Worm (Caenorhabditis elegans) whole organism, L3 larva: ENCODE data around the gene nspf-3.

Source experiments
- R02D3.7 ChIP-seq: fragments of 150-350 bp; optimal IDR thresholded peaks from 2 replicates; lab custom pipeline; 2014; ENCODE audit warnings: missing biosample characterization, missing genetic modification characterization
- ZK546.5 ChIP-seq: sonication (generic microtip); optimal IDR thresholded peaks from 2 replicates; lab custom pipeline; 2017; ENCODE audit warnings: missing biosample characterization, missing genetic modification characterization
- aly-2 ChIP-seq: fragments of 150-350 bp; optimal IDR thresholded peaks from 2 replicates; lab custom pipeline; 2014; ENCODE audit warnings: missing biosample characterization, missing genetic modification characterization
- ceh-16 ChIP-seq: sonication (generic microtip); optimal IDR thresholded peaks from 2 replicates; lab custom pipeline; 2017; ENCODE audit warnings: missing biosample characterization, missing genetic modification characterization
- ceh-28 ChIP-seq: fragments of 150-350 bp; optimal IDR thresholded peaks from 2 replicates; lab custom pipeline; 2014; ENCODE audit warnings: missing biosample characterization, missing genetic modification reagents, missing genetic modification characterization
- daf-12 ChIP-seq: fragments of 150-350 bp; optimal IDR thresholded peaks from 2 replicates; lab custom pipeline; 2014; ENCODE audit warnings: missing biosample characterization, missing genetic modification reagents, missing genetic modification characterization
- egl-27 ChIP-seq: sonication (generic microtip); optimal IDR thresholded peaks from 4 replicates; lab custom pipeline; 2017; ENCODE audit warnings: missing biosample characterization, missing genetic modification reagents, missing genetic modification characterization
- egl-5 ChIP-seq: fragments of 150-350 bp; optimal IDR thresholded peaks from 2 replicates; lab custom pipeline; 2017; ENCODE audit warnings: missing biosample characterization, missing genetic modification reagents, missing genetic modification characterization, inconsistent platforms
- elt-1 ChIP-seq: fragments of 150-350 bp; optimal IDR thresholded peaks from 2 replicates; lab custom pipeline; 2014; ENCODE audit warnings: missing biosample characterization, missing genetic modification characterization
- elt-2 ChIP-seq: sonication (generic microtip); optimal IDR thresholded peaks from 2 replicates; lab custom pipeline; 2016; ENCODE audit warnings: missing genetic modification reagents, mild to moderate bottlenecking, missing genetic modification characterization, missing compliant biosample characterization
- eor-1 ChIP-seq, 2 experiments: fragments of 150-350 bp; optimal IDR thresholded peaks; 2 replicates each; lab custom pipeline; 2014 to 2018; ENCODE audit warnings: missing biosample characterization in 2 of 2, missing genetic modification characterization in 2 of 2
- fkh-10 ChIP-seq: sonication (generic microtip); optimal IDR thresholded peaks from 2 replicates; lab custom pipeline; 2017; ENCODE audit warnings: missing biosample characterization, missing genetic modification reagents, missing genetic modification characterization
- fkh-2 ChIP-seq: fragments of 150-350 bp; optimal IDR thresholded peaks from 2 replicates; lab custom pipeline; 2014; ENCODE audit warnings: missing biosample characterization, missing genetic modification reagents, missing genetic modification characterization
- fos-1 ChIP-seq: fragments of 150-350 bp; optimal IDR thresholded peaks from 2 replicates; lab custom pipeline; 2014; ENCODE audit warnings: missing biosample characterization, missing genetic modification characterization
- lin-15B ChIP-seq: fragments of 150-350 bp; optimal IDR thresholded peaks from 2 replicates; lab custom pipeline; 2014; ENCODE audit warnings: missing biosample characterization, missing genetic modification characterization
- lin-39 ChIP-seq: fragments of 150-350 bp; optimal IDR thresholded peaks from 2 replicates; lab custom pipeline; 2018; ENCODE audit warnings: missing biosample characterization, missing genetic modification reagents, missing genetic modification characterization
- lsy-12 ChIP-seq: sonication (generic microtip); optimal IDR thresholded peaks from 2 replicates; lab custom pipeline; 2016; ENCODE audit warnings: mild to moderate bottlenecking, missing genetic modification characterization, missing compliant biosample characterization
- mdl-1 ChIP-seq: fragments of 150-350 bp; optimal IDR thresholded peaks from 2 replicates; lab custom pipeline; 2014; ENCODE audit warnings: missing biosample characterization, missing genetic modification characterization
- mml-1 ChIP-seq: fragments of 150-350 bp; sonication (generic microtip); optimal IDR thresholded peaks from 3 replicates; lab custom pipeline; 2014; ENCODE audit warnings: missing biosample characterization, missing genetic modification characterization
- nfya-1 ChIP-seq: sonication (generic microtip); optimal IDR thresholded peaks from 2 replicates; lab custom pipeline; 2017; ENCODE audit warnings: missing genetic modification characterization, mild to moderate bottlenecking, missing compliant biosample characterization, antibody characterized with exemption, moderate library complexity; ENCODE audit not compliant: insufficient read depth
- nhr-11 ChIP-seq: fragments of 150-350 bp; optimal IDR thresholded peaks from 2 replicates; lab custom pipeline; 2014; ENCODE audit warnings: missing biosample characterization, missing genetic modification characterization
- nhr-23 ChIP-seq: fragments of 150-350 bp; optimal IDR thresholded peaks from 2 replicates; lab custom pipeline; 2014; ENCODE audit warnings: missing biosample characterization, missing genetic modification reagents, missing genetic modification characterization
- nhr-237 ChIP-seq: fragments of 150-350 bp; optimal IDR thresholded peaks from 2 replicates; lab custom pipeline; 2014; ENCODE audit warnings: missing biosample characterization, missing genetic modification characterization
- nhr-43 ChIP-seq: sonication (generic microtip); optimal IDR thresholded peaks from 2 replicates; lab custom pipeline; 2016; ENCODE audit warnings: mild to moderate bottlenecking, missing genetic modification characterization, missing compliant biosample characterization; ENCODE audit not compliant: poor library complexity, severe bottlenecking
- pha-4 ChIP-seq: fragments of 150-350 bp; optimal IDR thresholded peaks from 2 replicates; lab custom pipeline; 2014; ENCODE audit warnings: missing biosample characterization, missing genetic modification reagents, missing genetic modification characterization
- pqm-1 ChIP-seq: fragments of 150-350 bp; optimal IDR thresholded peaks from 2 replicates; lab custom pipeline; 2017; ENCODE audit warnings: missing biosample characterization, missing genetic modification characterization, inconsistent platforms
- sea-2 ChIP-seq: fragments of 150-350 bp; sonication (generic microtip); optimal IDR thresholded peaks from 4 replicates; lab custom pipeline; 2014; ENCODE audit warnings: missing biosample characterization, missing genetic modification reagents, missing genetic modification characterization
- snpc-4 ChIP-seq: fragments of 150-350 bp; optimal IDR thresholded peaks from 2 replicates; lab custom pipeline; 2014; ENCODE audit warnings: missing biosample characterization, missing genetic modification characterization
- tbx-2 ChIP-seq: sonication (generic microtip); optimal IDR thresholded peaks from 2 replicates; lab custom pipeline; 2016; ENCODE audit warnings: mild to moderate bottlenecking, missing genetic modification characterization, missing compliant biosample characterization
- unc-39 ChIP-seq: sonication (generic microtip); optimal IDR thresholded peaks from 4 replicates; lab custom pipeline; 2017; ENCODE audit warnings: missing biosample characterization, missing genetic modification characterization
- unc-62 ChIP-seq: fragments of 150-350 bp; sonication (generic microtip); optimal IDR thresholded peaks from 4 replicates; lab custom pipeline; 2014; ENCODE audit warnings: missing biosample characterization, missing genetic modification reagents, missing genetic modification characterization
- zag-1 ChIP-seq: fragments of 150-350 bp; optimal IDR thresholded peaks from 2 replicates; lab custom pipeline; 2014; ENCODE audit warnings: missing biosample characterization, missing genetic modification characterization
- ztf-11 ChIP-seq: fragments of 150-350 bp; optimal IDR thresholded peaks from 2 replicates; lab custom pipeline; 2014; ENCODE audit warnings: missing biosample characterization, missing genetic modification characterization

nspf-3 gene

DNA sequence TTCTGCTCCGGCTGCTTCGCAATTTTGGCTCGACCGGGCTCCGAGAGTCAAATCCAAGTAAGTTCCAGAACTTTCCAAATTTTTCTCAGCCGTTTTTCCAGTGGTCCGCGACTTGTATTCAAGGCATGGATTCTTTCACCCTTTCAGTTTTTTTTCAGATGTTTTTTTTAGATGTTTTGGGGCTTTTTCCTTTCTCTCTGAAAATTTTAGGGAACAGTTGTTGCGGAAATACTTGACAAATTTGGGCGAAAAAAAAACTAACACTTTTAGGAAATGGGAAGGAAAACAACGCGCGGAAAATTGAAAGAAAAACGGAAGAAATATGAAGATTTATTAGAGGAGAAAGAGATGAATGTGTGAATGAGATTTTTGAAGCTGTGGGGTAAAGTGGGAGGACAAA lies 35.6 kb upstream of the nspf-3 start, which contains the start of the genes T05A8.11 and nep-2:
Gene T05A8.11 (minus strand): TSS at position 101 of the 400 bp plus-strand sequence.
Gene nep-2 (minus strand): TSS at position 192 of the 400 bp plus-strand sequence.
- TF ChIP-seq lsy-12 (tag; lab: Kevin White, UChicago) (no peak), lin-39 (tag; lab: Kevin White, UChicago) (no peak)

DNA sequence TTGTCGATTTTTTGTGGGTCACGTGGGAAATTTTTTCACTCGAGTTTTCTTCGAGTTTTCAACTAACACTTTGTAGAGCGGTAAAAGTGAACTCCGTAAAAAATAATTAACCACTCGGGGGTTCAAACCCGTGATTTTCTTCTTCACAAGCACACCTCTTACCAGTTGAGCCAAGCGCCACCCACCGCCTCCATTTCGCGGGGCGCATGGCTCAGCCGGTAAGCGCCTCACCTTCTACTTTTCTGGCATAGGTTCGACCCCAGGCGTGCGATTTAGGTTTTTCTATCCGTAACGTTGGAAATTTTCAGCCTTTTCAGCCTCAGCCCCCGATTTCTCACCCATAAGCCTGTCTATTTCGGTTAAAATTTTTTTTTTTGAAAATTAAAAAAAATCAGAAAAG lies 32.0 kb upstream of the nspf-3 start:
- TF ChIP-seq eor-1 (tag; optimal IDR thresholded peaks at IDR 0.05; lab: Kevin White, UChicago) (no peak), elt-1 (tag; lab: Kevin White, UChicago) (no peak), unc-39 (tag; lab: Kevin White, UChicago) (no peak), egl-5 (tag; lab: Kevin White, UChicago) (no peak)

DNA sequence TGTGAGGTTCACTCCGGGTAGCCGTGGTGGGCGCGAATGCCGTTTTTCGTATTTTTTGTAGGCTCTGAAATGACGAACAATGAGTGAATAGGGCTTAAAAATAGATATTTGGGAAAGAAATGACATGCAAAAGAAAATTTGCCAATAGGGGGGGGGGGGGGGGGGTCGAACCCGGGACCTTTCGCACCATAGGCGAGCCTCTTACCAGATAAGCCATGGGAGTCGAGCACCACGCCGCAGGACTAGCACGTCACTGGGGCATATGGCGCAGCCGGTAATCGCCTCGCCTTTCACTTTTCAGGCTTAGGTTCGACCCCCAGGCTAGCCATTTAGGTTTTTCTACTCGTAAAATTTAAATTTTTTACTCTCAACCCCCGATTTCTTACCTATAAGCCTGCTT lies 29.2 kb upstream of the nspf-3 start:
- no peak for TF ChIP-seq daf-12
- no peak for TF ChIP-seq fos-1 (tag; lab: Kevin White, UChicago)
- TF ChIP-seq nhr-43 (tag; lab: Kevin White, UChicago): no peak
- no peak for TF ChIP-seq aly-2 (tag; lab: Kevin White, UChicago)
- no peak for TF ChIP-seq mml-1
- TF ChIP-seq ceh-16 (tag; lab: Kevin White, UChicago): no peak

DNA sequence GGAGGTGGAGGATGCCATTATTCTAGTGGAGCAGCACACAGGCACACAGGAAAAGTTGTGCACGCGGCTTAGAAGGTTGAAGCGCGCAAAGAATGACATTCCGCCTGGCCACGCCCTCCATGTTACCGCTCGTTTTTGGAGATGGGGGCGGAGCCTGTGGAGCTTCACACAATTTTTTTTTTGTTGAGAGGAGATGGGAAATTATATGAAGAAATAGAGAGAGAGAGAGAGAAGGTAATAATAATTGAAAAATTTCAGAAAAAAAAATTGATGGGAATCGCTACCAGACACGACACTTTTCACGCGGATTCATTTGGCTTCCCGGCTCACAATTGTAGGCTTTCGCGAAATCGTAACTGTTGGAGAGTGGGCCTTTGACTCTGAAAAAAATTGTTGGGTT lies 27.4 kb upstream of the nspf-3 start, which contains the start of gene T05A8.3:
Gene T05A8.3 (minus strand): TSS at position 101 of the 400 bp plus-strand sequence.
- TF ChIP-seq unc-62 (GFP tag; lab: Kevin White, UChicago): no peak
- TF ChIP-seq sea-2: no peak
- TF ChIP-seq snpc-4 (tag; lab: Kevin White, UChicago): no peak
- TF ChIP-seq nhr-43 (tag; lab: Kevin White, UChicago): no peak
- TF ChIP-seq pha-4: no peak
- no peak for TF ChIP-seq zag-1 (tag; lab: Kevin White, UChicago)
- TF ChIP-seq fkh-2: no peak
- no peak for TF ChIP-seq fos-1 (tag; lab: Kevin White, UChicago)
- no peak for TF ChIP-seq elt-1 (tag; lab: Kevin White, UChicago)
- TF ChIP-seq fkh-10 (GFP tag; lab: Kevin White, UChicago): no peak
- no peak for TF ChIP-seq ztf-11
- no peak for TF ChIP-seq R02D3.7 (tag; lab: Kevin White, UChicago)
- no peak for TF ChIP-seq lin-39 (tag; lab: Kevin White, UChicago)
- TF ChIP-seq ceh-28 (tag; lab: Kevin White, UChicago): no peak
- no peak for TF ChIP-seq nfya-1
- TF ChIP-seq lsy-12 (tag; lab: Kevin White, UChicago): no peak

DNA sequence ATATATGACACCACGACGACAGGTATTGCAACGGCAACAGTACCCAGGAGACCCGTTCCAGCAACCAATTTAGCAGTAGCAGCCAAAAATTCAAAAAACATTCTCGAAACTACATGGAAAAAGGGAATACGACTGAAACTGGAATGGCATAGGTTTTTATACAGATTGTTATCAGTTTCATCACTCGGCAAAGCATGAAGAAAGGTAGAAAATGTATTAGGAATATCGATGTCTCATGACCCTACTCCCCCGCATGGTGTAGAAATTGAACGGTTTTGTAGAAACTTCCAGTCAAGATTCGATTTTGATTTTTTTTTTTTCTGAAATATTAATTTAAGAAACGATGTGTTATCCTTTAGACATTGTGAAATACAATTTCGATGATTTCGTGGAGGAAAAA lies 20.9 kb upstream of the nspf-3 start, which contains the start of gene T05A8.2:
Gene T05A8.2 (minus strand): TSS at position 101 of the 400 bp plus-strand sequence.
- TF ChIP-seq lin-39 (tag; lab: Kevin White, UChicago) (no peak), egl-5 (tag; lab: Kevin White, UChicago) (no peak), elt-2 (no peak), nhr-237 (tag; lab: Kevin White, UChicago) (no peak), nhr-23 (tag; lab: Kevin White, UChicago) (no peak), zag-1 (tag; lab: Kevin White, UChicago) (no peak), egl-27 (tag; lab: Kevin White, UChicago) (no peak), lsy-12 (tag; lab: Kevin White, UChicago) (no peak), pqm-1 (no peak), lin-15B (tag; lab: Kevin White, UChicago) (no peak), mdl-1 (tag; lab: Kevin White, UChicago) (no peak)

DNA sequence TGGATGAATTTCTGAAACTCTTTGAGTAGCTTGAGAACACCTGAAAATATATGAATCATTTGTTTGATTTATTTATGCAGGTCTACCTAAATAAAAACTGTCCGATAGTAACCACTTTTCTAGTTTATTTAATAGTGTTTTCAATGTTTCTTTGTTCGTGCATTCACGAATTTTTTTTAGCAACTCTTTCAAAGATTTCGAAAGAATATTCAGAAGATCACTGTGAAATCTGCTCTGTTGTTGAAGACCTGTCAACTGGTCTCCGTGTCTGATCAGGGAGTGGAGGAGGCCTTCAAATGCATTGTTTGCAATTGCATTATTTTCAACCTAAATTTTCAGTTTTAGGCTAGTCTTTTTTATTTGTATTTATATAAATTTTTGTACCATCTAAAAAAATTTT lies 20.0 kb upstream of the nspf-3 start, which contains the start of gene T05A8.1:
Gene T05A8.1 (minus strand): TSS at position 101 of the 400 bp plus-strand sequence.
- TF ChIP-seq tbx-2 (tag; lab: Kevin White, UChicago) (no peak), fos-1 (tag; lab: Kevin White, UChicago) (no peak), ZK546.5 (tag; lab: Kevin White, UChicago) (no peak), lsy-12 (tag; lab: Kevin White, UChicago) (no peak), R02D3.7 (tag; lab: Kevin White, UChicago) (no peak), nhr-237 (tag; lab: Kevin White, UChicago) (no peak), nhr-11 (tag; lab: Kevin White, UChicago) (no peak), egl-5 (tag; lab: Kevin White, UChicago) (no peak)
